Worm (Caenorhabditis elegans) whole organism, L3 larva: Measurements from ENCODE around the gene C08F1.8.

ENCODE experiments used
- aly-2 ChIP-seq: fragments of 150-350 bp; optimal IDR thresholded peaks from 2 replicates; lab custom pipeline; 2014; ENCODE audit warnings: missing biosample characterization, missing genetic modification characterization
- ama-1 ChIP-seq: fragments of 150-350 bp; optimal IDR thresholded peaks from 2 replicates; lab custom pipeline; 2018
- ceh-16 ChIP-seq: sonication (generic microtip); optimal IDR thresholded peaks from 2 replicates; lab custom pipeline; 2017; ENCODE audit warnings: missing biosample characterization, missing genetic modification characterization
- ceh-28 ChIP-seq: fragments of 150-350 bp; optimal IDR thresholded peaks from 2 replicates; lab custom pipeline; 2014; ENCODE audit warnings: missing biosample characterization, missing genetic modification reagents, missing genetic modification characterization
- ceh-82 ChIP-seq: fragments of 150-350 bp; optimal IDR thresholded peaks from 2 replicates; lab custom pipeline; 2014; ENCODE audit warnings: missing biosample characterization, missing genetic modification characterization
- daf-12 ChIP-seq: fragments of 150-350 bp; optimal IDR thresholded peaks from 2 replicates; lab custom pipeline; 2014; ENCODE audit warnings: missing biosample characterization, missing genetic modification reagents, missing genetic modification characterization
- egl-5 ChIP-seq: fragments of 150-350 bp; optimal IDR thresholded peaks from 2 replicates; lab custom pipeline; 2017; ENCODE audit warnings: missing biosample characterization, missing genetic modification reagents, missing genetic modification characterization, inconsistent platforms
- elt-2 ChIP-seq: sonication (generic microtip); optimal IDR thresholded peaks from 2 replicates; lab custom pipeline; 2016; ENCODE audit warnings: missing genetic modification reagents, mild to moderate bottlenecking, missing genetic modification characterization, missing compliant biosample characterization
- elt-3 ChIP-seq, 3 experiments: fragments of 150-350 bp in 1 of 3; sonication (generic microtip) in 2 of 3; optimal IDR thresholded peaks; 2 replicates in 2 of 3; 4 replicates in 1 of 3; lab custom pipeline; 2014 to 2017; ENCODE audit warnings: missing biosample characterization in 3 of 3, missing genetic modification characterization in 3 of 3
- eor-1 ChIP-seq, 2 experiments: fragments of 150-350 bp; optimal IDR thresholded peaks; 2 replicates each; lab custom pipeline; 2014 to 2018; ENCODE audit warnings: missing biosample characterization in 2 of 2, missing genetic modification characterization in 2 of 2
- fkh-10 ChIP-seq: sonication (generic microtip); optimal IDR thresholded peaks from 2 replicates; lab custom pipeline; 2017; ENCODE audit warnings: missing biosample characterization, missing genetic modification reagents, missing genetic modification characterization
- fos-1 ChIP-seq: fragments of 150-350 bp; optimal IDR thresholded peaks from 2 replicates; lab custom pipeline; 2014; ENCODE audit warnings: missing biosample characterization, missing genetic modification characterization
- hmg-11 ChIP-seq: sonication (generic microtip); optimal IDR thresholded peaks from 2 replicates; lab custom pipeline; 2016; ENCODE audit warnings: missing genetic modification characterization, missing compliant biosample characterization
- jun-1 ChIP-seq: fragments of 150-350 bp; optimal IDR thresholded peaks from 2 replicates; lab custom pipeline; 2014; ENCODE audit warnings: missing biosample characterization, missing genetic modification reagents, missing genetic modification characterization
- lin-15B ChIP-seq: fragments of 150-350 bp; optimal IDR thresholded peaks from 2 replicates; lab custom pipeline; 2014; ENCODE audit warnings: missing biosample characterization, missing genetic modification characterization
- lin-39 ChIP-seq: fragments of 150-350 bp; optimal IDR thresholded peaks from 2 replicates; lab custom pipeline; 2018; ENCODE audit warnings: missing biosample characterization, missing genetic modification reagents, missing genetic modification characterization
- lsy-12 ChIP-seq: sonication (generic microtip); optimal IDR thresholded peaks from 2 replicates; lab custom pipeline; 2016; ENCODE audit warnings: mild to moderate bottlenecking, missing genetic modification characterization, missing compliant biosample characterization
- nhr-11 ChIP-seq: fragments of 150-350 bp; optimal IDR thresholded peaks from 2 replicates; lab custom pipeline; 2014; ENCODE audit warnings: missing biosample characterization, missing genetic modification characterization
- nhr-12 ChIP-seq: fragments of 150-350 bp; optimal IDR thresholded peaks from 2 replicates; lab custom pipeline; 2014; ENCODE audit warnings: missing biosample characterization, missing genetic modification characterization
- nhr-23 ChIP-seq: fragments of 150-350 bp; optimal IDR thresholded peaks from 2 replicates; lab custom pipeline; 2014; ENCODE audit warnings: missing biosample characterization, missing genetic modification reagents, missing genetic modification characterization
- nhr-25 ChIP-seq: sonication (generic microtip); optimal IDR thresholded peaks from 2 replicates; lab custom pipeline; 2017; ENCODE audit warnings: missing biosample characterization, missing genetic modification characterization
- nhr-28 ChIP-seq: fragments of 150-350 bp; optimal IDR thresholded peaks from 2 replicates; lab custom pipeline; 2014; ENCODE audit warnings: missing biosample characterization, missing genetic modification characterization
- nhr-67 ChIP-seq: fragments of 150-350 bp; optimal IDR thresholded peaks from 2 replicates; lab custom pipeline; 2014; ENCODE audit warnings: missing biosample characterization, missing genetic modification characterization
- nhr-77 ChIP-seq: fragments of 150-350 bp; optimal IDR thresholded peaks from 2 replicates; lab custom pipeline; 2014; ENCODE audit warnings: missing biosample characterization, missing genetic modification characterization
- pqm-1 ChIP-seq: fragments of 150-350 bp; optimal IDR thresholded peaks from 2 replicates; lab custom pipeline; 2017; ENCODE audit warnings: missing biosample characterization, missing genetic modification characterization, inconsistent platforms
- sea-2 ChIP-seq: fragments of 150-350 bp; sonication (generic microtip); optimal IDR thresholded peaks from 4 replicates; lab custom pipeline; 2014; ENCODE audit warnings: missing biosample characterization, missing genetic modification reagents, missing genetic modification characterization
- skn-1 ChIP-seq: fragments of 150-350 bp; optimal IDR thresholded peaks from 2 replicates; lab custom pipeline; 2014; ENCODE audit warnings: missing biosample characterization, missing genetic modification characterization
- tbx-2 ChIP-seq: sonication (generic microtip); optimal IDR thresholded peaks from 2 replicates; lab custom pipeline; 2016; ENCODE audit warnings: mild to moderate bottlenecking, missing genetic modification characterization, missing compliant biosample characterization
- unc-39 ChIP-seq: sonication (generic microtip); optimal IDR thresholded peaks from 4 replicates; lab custom pipeline; 2017; ENCODE audit warnings: missing biosample characterization, missing genetic modification characterization
- ztf-11 ChIP-seq: fragments of 150-350 bp; optimal IDR thresholded peaks from 2 replicates; lab custom pipeline; 2014; ENCODE audit warnings: missing biosample characterization, missing genetic modification characterization
- ztf-4 ChIP-seq: fragments of 150-350 bp; optimal IDR thresholded peaks from 2 replicates; lab custom pipeline; 2014; ENCODE audit warnings: missing biosample characterization, missing genetic modification characterization

The C08F1.8 gene

ce11 chrII:1771347-1771746 lies 36.8 kb downstream of the C08F1.8 start, which contains the start of gene math-26:
TSS of gene math-26 (plus strand) at chrII:1771647.
- peak; percentile 21 for TF ChIP-seq elt-2 (tag; lab: Kevin White, UChicago)

- TF ChIP-seq pqm-1 (tag; lab: Kevin White, UChicago): peak; percentile 39
- TF ChIP-seq elt-2 (tag; lab: Kevin White, UChicago): peak; percentile 75
Observed at ce11 chrII:1767458-1767857, 40.7 kb downstream of the C08F1.8 start.

DNA sequence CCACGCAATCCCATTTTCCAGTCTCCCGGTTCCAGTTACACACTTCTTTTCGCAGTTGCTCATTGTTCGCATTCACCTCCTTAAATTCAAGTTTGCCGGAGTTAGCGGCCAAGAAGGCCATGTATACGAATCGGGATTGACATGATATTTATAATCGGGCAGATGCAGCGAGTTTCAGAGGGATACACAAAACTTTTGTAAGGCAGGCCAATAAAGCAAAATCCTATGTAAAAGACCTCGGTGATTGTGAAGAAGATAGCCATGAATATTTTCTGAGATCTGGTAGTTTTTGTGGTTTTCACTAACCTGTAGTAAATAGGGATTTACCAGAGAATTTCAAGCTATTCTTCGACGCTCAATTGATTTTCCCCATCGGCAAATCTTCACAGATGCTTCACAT lies 41.4 kb downstream of the C08F1.8 start:
- TF ChIP-seq jun-1 (tag; lab: Kevin White, UChicago) (no peak), ama-1 (lab: Kevin White, UChicago) (no peak), daf-12 (no peak), tbx-2 (no peak), lsy-12 (tag; lab: Kevin White, UChicago) (no peak), aly-2 (tag; lab: Kevin White, UChicago) (no peak), nhr-28 (no peak), fkh-10 (GFP tag; lab: Kevin White, UChicago) (no peak), elt-3 (tag; optimal IDR thresholded peaks at IDR 0.05; lab: Kevin White, UChicago) (no peak), eor-1 (tag; optimal IDR thresholded peaks at IDR 0.05; lab: Kevin White, UChicago) (no peak), ceh-16 (tag; lab: Kevin White, UChicago) (no peak), egl-5 (tag; lab: Kevin White, UChicago) (no peak), nhr-67 (tag; lab: Kevin White, UChicago) (no peak), lin-15B (tag; lab: Kevin White, UChicago) (no peak)

ce11 chrII:1763072-1763471 lies 45.0 kb downstream of the C08F1.8 start, which contains the start of gene math-28:
TSS of gene math-28 (plus strand) at chrII:1763372.
- TF ChIP-seq ztf-11: no peak
- no peak for TF ChIP-seq nhr-77 (tag; lab: Kevin White, UChicago)
- TF ChIP-seq nhr-11 (tag; lab: Kevin White, UChicago): no peak
- no peak for TF ChIP-seq skn-1 (tag; lab: Kevin White, UChicago)
- no peak for TF ChIP-seq nhr-23 (tag; lab: Kevin White, UChicago)
- TF ChIP-seq, all 47 proteins: peak for 0

DNA sequence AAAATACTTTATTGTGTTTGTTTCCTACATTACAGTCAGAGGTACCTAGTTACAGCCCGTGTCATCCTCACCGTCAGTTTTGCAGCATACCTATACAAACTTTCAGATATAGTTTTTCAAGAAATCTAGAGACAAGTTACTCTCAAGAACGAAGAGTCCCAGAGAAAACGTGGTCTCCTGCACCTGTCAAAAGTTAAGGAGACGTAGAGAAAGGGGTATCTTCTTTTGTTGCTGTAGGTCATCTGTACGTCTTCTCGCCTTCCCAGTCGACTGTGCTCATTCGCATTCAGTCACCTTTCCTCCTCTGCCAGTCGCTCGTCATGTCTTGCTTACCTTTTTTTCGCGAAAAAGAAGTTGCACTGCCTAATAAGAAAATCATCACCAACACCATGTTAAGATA lies 46.6 kb downstream of the C08F1.8 start, which contains the start of gene F36H5.4:
F36H5.4 (plus strand) TSS at position 301 of the 400 bp plus-strand sequence.
- TF ChIP-seq ztf-4 (no peak), aly-2 (tag; lab: Kevin White, UChicago) (no peak), lin-39 (no peak), eor-1 (tag; optimal IDR thresholded peaks at IDR 0.05; lab: Kevin White, UChicago) (no peak), ztf-11 (no peak), ama-1 (lab: Kevin White, UChicago) (no peak), fos-1 (tag; lab: Kevin White, UChicago) (no peak), egl-5 (tag; lab: Kevin White, UChicago) (no peak), nhr-25 (tag; lab: Kevin White, UChicago) (no peak), unc-39 (tag; lab: Kevin White, UChicago) (no peak), nhr-12 (tag; lab: Kevin White, UChicago) (no peak), ceh-28 (no peak), ceh-82 (no peak), nhr-67 (tag; lab: Kevin White, UChicago) (no peak), hmg-11 (tag; lab: Kevin White, UChicago) (no peak), fkh-10 (GFP tag; lab: Kevin White, UChicago) (no peak), pqm-1 (tag; lab: Kevin White, UChicago) (no peak)
- TF ChIP-seq, all 47 proteins: peak for 0

- TF ChIP-seq tbx-2 (no peak), sea-2 (GFP tag; lab: Kevin White, UChicago) (no peak), daf-12 (no peak), nhr-67 (tag; lab: Kevin White, UChicago) (no peak)
- TF ChIP-seq, all 47 proteins: peak for 0
Observed at ce11 chrII:1759602-1760001, 48.5 kb downstream of the C08F1.8 start, which contains the start of gene F36H5.18. TSS of gene F36H5.18 (plus strand) at chrII:1759902.
